Worm (Caenorhabditis elegans): Measurements from ENCODE around the gene ttr-10.
A peak's percentile ranks its signal among the peaks of the same experiment; 100 is the strongest.

Gene ttr-10

DNA sequence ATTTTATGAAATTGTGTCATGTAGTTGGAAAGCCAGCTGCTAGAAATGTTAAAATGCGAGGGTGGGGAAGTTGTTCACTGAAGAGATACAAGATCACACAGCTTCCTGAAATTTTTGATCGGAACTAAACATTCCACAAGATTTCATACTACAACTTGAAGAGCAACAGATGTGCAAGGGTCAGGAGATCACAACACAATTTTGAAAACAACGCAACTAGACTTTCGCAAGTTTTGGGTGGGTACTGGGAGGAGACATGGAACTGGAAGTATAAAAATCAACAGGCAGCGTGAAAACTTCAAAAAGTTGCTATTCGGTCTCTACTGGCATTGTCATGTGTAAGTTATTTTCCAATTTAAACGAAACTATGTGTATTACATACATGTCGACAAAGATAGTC is 1.9 kb downstream of the ttr-10 start, which contains the start of gene F19F10.3:
Gene F19F10.3 (plus strand): TSS at position 301 of the 400 bp plus-strand sequence.
- TF ChIP-seq fos-1 (tag; optimal IDR thresholded peaks at IDR 0.05) (no peak), nhr-129 (tag; optimal IDR thresholded peaks at IDR 0.05) (no peak), F13H6.1 (tag; optimal IDR thresholded peaks at IDR 0.05) (no peak), C34F6.9 (tag; optimal IDR thresholded peaks at IDR 0.05) (no peak), lin-11 (tag; optimal IDR thresholded peaks at IDR 0.05) (no peak), alr-1 (tag; optimal IDR thresholded peaks at IDR 0.05) (no peak), sem-4 (tag; optimal IDR thresholded peaks at IDR 0.05) (no peak), zag-1 (tag; optimal IDR thresholded peaks at IDR 0.05) (no peak)

ce11 chrV:7548017-7548416 is 5.7 kb downstream of the ttr-10 start:
- TF ChIP-seq unc-55 (GFP tag; optimal IDR thresholded peaks at IDR 0.05) (no peak), F13H6.1 (tag; optimal IDR thresholded peaks at IDR 0.05) (no peak), skn-1 (tag; optimal IDR thresholded peaks at IDR 0.05) (no peak), sma-9 (GFP tag; optimal IDR thresholded peaks at IDR 0.05) (peak; percentile 52), sma-9 (tag; optimal IDR thresholded peaks at IDR 0.05) (no peak), nhr-6 (tag; optimal IDR thresholded peaks at IDR 0.05) (no peak)

ce11 chrV:7547479-7547878 is 6.2 kb downstream of the ttr-10 start, which contains the start of gene ftn-1:
ftn-1 (minus strand) TSS chrV:7547579.
- TF ChIP-seq ceh-82 (tag; optimal IDR thresholded peaks at IDR 0.05) (no peak), skn-1 (tag; optimal IDR thresholded peaks at IDR 0.05) (no peak), unc-39 (tag; optimal IDR thresholded peaks at IDR 0.05) (no peak), F13H6.1 (tag; optimal IDR thresholded peaks at IDR 0.05) (no peak), unc-62 (GFP tag; optimal IDR thresholded peaks at IDR 0.05) (no peak), nhr-77 (tag; optimal IDR thresholded peaks at IDR 0.05) (no peak), nhr-23 (tag; optimal IDR thresholded peaks at IDR 0.05) (no peak), zag-1 (tag; optimal IDR thresholded peaks at IDR 0.05) (no peak), ztf-11 (tag; optimal IDR thresholded peaks at IDR 0.05) (no peak), mdl-1 (tag; optimal IDR thresholded peaks at IDR 0.05) (no peak), ztf-4 (tag; optimal IDR thresholded peaks at IDR 0.05) (no peak), nhr-10 (tag; optimal IDR thresholded peaks at IDR 0.05) (no peak), lin-11 (tag; optimal IDR thresholded peaks at IDR 0.05) (no peak), nhr-12 (tag; optimal IDR thresholded peaks at IDR 0.05) (no peak)

DNA sequence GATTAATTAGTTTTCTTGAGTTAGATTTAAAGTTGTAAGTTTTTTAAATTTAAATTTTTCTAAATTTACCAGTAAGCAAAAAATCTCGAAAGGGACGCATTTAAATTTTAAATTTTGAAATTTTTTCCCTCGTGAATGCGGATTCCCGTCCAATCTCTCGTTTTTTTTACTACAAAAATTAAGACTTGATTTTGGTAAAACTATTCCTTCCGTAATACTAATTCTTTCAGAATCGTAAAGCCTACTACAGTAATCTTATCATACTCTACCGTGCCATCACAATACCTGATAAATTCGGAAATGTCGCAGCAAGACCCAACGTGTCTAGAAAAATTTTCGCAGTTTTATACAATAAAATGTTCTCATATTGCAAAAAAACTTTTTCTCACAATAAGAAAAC is 8.5 kb downstream of the ttr-10 start, which contains the start of the genes C54F6.19 and nhx-3:
Gene C54F6.19 (plus strand): TSS at position 301 of the 400 bp plus-strand sequence.
Gene nhx-3 (minus strand): TSS at position 337 of the 400 bp plus-strand sequence.
- TF ChIP-seq F13H6.1 (tag; optimal IDR thresholded peaks at IDR 0.05) (no peak), nhr-23 (tag; optimal IDR thresholded peaks at IDR 0.05) (no peak), egl-27 (tag; optimal IDR thresholded peaks at IDR 0.05) (no peak), zag-1 (tag; optimal IDR thresholded peaks at IDR 0.05) (no peak), unc-39 (tag; optimal IDR thresholded peaks at IDR 0.05) (no peak), ceh-16 (tag; optimal IDR thresholded peaks at IDR 0.05) (no peak), ztf-1 (GFP tag; conservative IDR thresholded peaks at IDR 0.05) (no peak), Y55F3AM.14 (GFP tag; optimal IDR thresholded peaks at IDR 0.05) (no peak), blmp-1 (tag; optimal IDR thresholded peaks at IDR 0.05; ENCODE audit: insufficient read depth) (no peak), fos-1 (tag; optimal IDR thresholded peaks at IDR 0.05) (no peak), aly-2 (tag; optimal IDR thresholded peaks at IDR 0.05) (no peak), R02D3.7 (tag; optimal IDR thresholded peaks at IDR 0.05) (no peak), crh-2 (tag; optimal IDR thresholded peaks at IDR 0.05) (no peak), dmd-4 (tag; optimal IDR thresholded peaks at IDR 0.05) (no peak), nhr-10 (tag; optimal IDR thresholded peaks at IDR 0.05) (no peak), ztf-11 (tag; optimal IDR thresholded peaks at IDR 0.05) (no peak), lin-13 (GFP tag; optimal IDR thresholded peaks at IDR 0.05) (no peak)

DNA sequence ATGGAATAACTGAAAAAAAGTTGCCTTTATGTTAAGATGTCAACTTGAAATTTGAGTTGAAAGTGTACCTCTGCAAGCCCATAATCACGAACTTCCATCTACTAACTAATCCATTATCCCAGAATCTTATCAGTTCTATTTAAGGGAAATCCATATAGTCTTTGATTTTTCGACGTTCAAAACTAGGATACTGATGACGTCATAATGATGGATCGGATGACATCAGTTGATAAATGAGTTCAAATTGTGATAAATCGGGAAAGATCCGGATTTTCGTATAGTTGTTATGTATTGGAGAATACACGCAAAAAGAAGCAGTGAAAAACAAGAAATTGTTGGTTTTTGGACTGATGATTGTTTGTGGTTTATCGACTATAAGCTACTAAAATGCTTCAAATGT is 10.0 kb downstream of the ttr-10 start:
- no peak for TF ChIP-seq gmeb-1 (tag; optimal IDR thresholded peaks at IDR 0.05)
- TF ChIP-seq C34F6.9 (tag; optimal IDR thresholded peaks at IDR 0.05) = no peak
- TF ChIP-seq F13H6.1 (tag; optimal IDR thresholded peaks at IDR 0.05) = no peak
- TF ChIP-seq nhr-21 (tag; optimal IDR thresholded peaks at IDR 0.05) = peak; percentile 69
- TF ChIP-seq elt-1 (tag; optimal IDR thresholded peaks at IDR 0.05) = no peak
- TF ChIP-seq nhr-10 (tag; optimal IDR thresholded peaks at IDR 0.05) = no peak
- TF ChIP-seq fos-1 (tag; optimal IDR thresholded peaks at IDR 0.05) = no peak
- TF ChIP-seq sma-9 (GFP tag; optimal IDR thresholded peaks at IDR 0.05) = peak; percentile 2
- TF ChIP-seq sma-9 (tag; optimal IDR thresholded peaks at IDR 0.05) = no peak
- no peak for TF ChIP-seq nhr-129 (tag; optimal IDR thresholded peaks at IDR 0.05)
- no peak for TF ChIP-seq aly-2 (tag; optimal IDR thresholded peaks at IDR 0.05)

Measured in whole organism, L2 larva.